Comparison of ENCODE assay signal across 5 worm cellular contexts in the genomic region with DNA sequence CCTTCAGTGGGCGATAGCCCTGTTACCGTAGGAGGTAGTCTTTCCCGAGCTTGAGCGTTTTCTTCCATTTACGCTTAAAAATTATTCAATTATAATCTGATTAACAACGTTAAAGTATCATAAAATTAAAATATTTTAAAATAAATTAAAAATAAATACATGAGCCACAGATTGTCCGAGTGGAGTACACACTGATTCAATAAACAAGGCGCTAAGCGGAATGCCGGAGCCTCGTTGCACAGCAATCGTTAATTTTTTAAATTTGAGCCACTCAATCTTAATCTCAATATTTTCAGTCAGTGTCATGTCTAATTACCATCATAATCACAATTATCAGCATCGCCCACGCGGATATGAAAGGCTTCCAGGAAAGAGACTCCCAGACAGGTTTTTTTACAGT.
TF ChIP-seq lines count a peak whose summit lies in the region.

A gene (minus strand): TSS at position 73 of the 400 bp plus-strand sequence.
A gene (plus strand): TSS at position 221 of the 400 bp plus-strand sequence.

TF ChIP-seq in whole organism, L1 larva, 84 proteins besides CTCF, POLR2A, EP300 and RAD21 (continues in another document):
- TF ChIP-seq unc-86 (tag; optimal IDR thresholded peaks at IDR 0.05; lab: Kevin White, UChicago) (peak; percentile 32), unc-62 (GFP tag; optimal IDR thresholded peaks at IDR 0.05; lab: Kevin White, UChicago) (no peak), ceh-88 (GFP tag; IDR thresholded peaks at IDR 0.05; lab: Robert Waterston, UW) (no peak), tbx-2 (tag; optimal IDR thresholded peaks at IDR 0.05; lab: Kevin White, UChicago) (peak; percentile 37), fos-1 (tag; optimal IDR thresholded peaks at IDR 0.05; lab: Kevin White, UChicago) (no peak), fkh-4 (tag; optimal IDR thresholded peaks at IDR 0.05; lab: Kevin White, UChicago; ENCODE audit: borderline replicate concordance) (no peak), pqm-1 (tag; optimal IDR thresholded peaks at IDR 0.05; lab: Kevin White, UChicago) (no peak), elt-2 (tag; optimal IDR thresholded peaks at IDR 0.05; lab: Kevin White, UChicago) (no peak), aha-1 (tag; optimal IDR thresholded peaks at IDR 0.05; lab: Kevin White, UChicago) (no peak), skn-1 (tag; optimal IDR thresholded peaks at IDR 0.05; lab: Kevin White, UChicago) (peak; percentile 57), ceh-82 (tag; optimal IDR thresholded peaks at IDR 0.05; lab: Kevin White, UChicago) (peak; percentile 17 to 38 (median 31)), nhr-12 (tag; optimal IDR thresholded peaks at IDR 0.05; lab: Kevin White, UChicago) (no peak), zip-4 (GFP tag; optimal IDR thresholded peaks at IDR 0.05; lab: Kevin White, UChicago) (no peak), lin-14 (GFP tag; optimal IDR thresholded peaks at IDR 0.05; lab: Kevin White, UChicago) (peak; percentile 59), nhr-84 (tag; optimal IDR thresholded peaks at IDR 0.05; lab: Kevin White, UChicago) (no peak), snu-23 (GFP tag; optimal IDR thresholded peaks at IDR 0.05; lab: Kevin White, UChicago) (peak; percentile 56), nhr-237 (tag; optimal IDR thresholded peaks at IDR 0.05; lab: Kevin White, UChicago) (no peak)

TF ChIP-seq in whole organism, L3 larva, 47 proteins besides CTCF, POLR2A, EP300 and RAD21 (continues in another document):
- TF ChIP-seq pha-4 (tag; optimal IDR thresholded peaks at IDR 0.05; lab: Kevin White, UChicago) (peak; percentile 82), lin-15B (tag; optimal IDR thresholded peaks at IDR 0.05; lab: Kevin White, UChicago) (peak; percentile 58), daf-12 (tag; optimal IDR thresholded peaks at IDR 0.05; lab: Kevin White, UChicago) (no peak), zag-1 (tag; optimal IDR thresholded peaks at IDR 0.05; lab: Kevin White, UChicago) (no peak), nhr-77 (tag; optimal IDR thresholded peaks at IDR 0.05; lab: Kevin White, UChicago) (no peak), sea-2 (GFP tag; optimal IDR thresholded peaks at IDR 0.05; lab: Kevin White, UChicago) (no peak), nhr-28 (tag; optimal IDR thresholded peaks at IDR 0.05; lab: Kevin White, UChicago) (no peak), lin-39 (tag; optimal IDR thresholded peaks at IDR 0.05; lab: Kevin White, UChicago) (peak; percentile 48), hmg-11 (tag; optimal IDR thresholded peaks at IDR 0.05; lab: Kevin White, UChicago) (peak; percentile 23), egl-27 (tag; optimal IDR thresholded peaks at IDR 0.05; lab: Kevin White, UChicago) (no peak), nfya-1 (tag; optimal IDR thresholded peaks at IDR 0.05; lab: Kevin White, UChicago; ENCODE audit: insufficient read depth) (peak; percentile 45), elt-1 (tag; optimal IDR thresholded peaks at IDR 0.05; lab: Kevin White, UChicago) (no peak), elt-2 (tag; optimal IDR thresholded peaks at IDR 0.05; lab: Kevin White, UChicago) (peak; percentile 16), skn-1 (tag; optimal IDR thresholded peaks at IDR 0.05; lab: Kevin White, UChicago) (no peak), fkh-2 (tag; optimal IDR thresholded peaks at IDR 0.05; lab: Kevin White, UChicago) (no peak), ceh-16 (tag; optimal IDR thresholded peaks at IDR 0.05; lab: Kevin White, UChicago) (no peak), nhr-11 (tag; optimal IDR thresholded peaks at IDR 0.05; lab: Kevin White, UChicago) (no peak), ztf-4 (tag; optimal IDR thresholded peaks at IDR 0.05; lab: Kevin White, UChicago) (no peak), ZK546.5 (tag; optimal IDR thresholded peaks at IDR 0.05; lab: Kevin White, UChicago) (no peak)

TF ChIP-seq in whole organism, early embryonic, 17 proteins besides CTCF, POLR2A, EP300 and RAD21:
- TF ChIP-seq scrt-1 (GFP tag; IDR thresholded peaks at IDR 0.05; lab: Robert Waterston, UW) (no peak), F13C5.2 (tag; optimal IDR thresholded peaks at IDR 0.05; lab: Kevin White, UChicago) (peak; percentile 26)

TF ChIP-seq in whole organism, midembryonic, 9 proteins besides CTCF, POLR2A, EP300 and RAD21:
- 0 out of 2 replicates have a peak, but pooled peaks have one; percentile 26 for TF ChIP-seq flt-1 (GFP tag; IDR thresholded peaks at IDR 0.05; lab: Robert Waterston, UW)
- no peak for TF ChIP-seq cog-1 (tag; optimal IDR thresholded peaks at IDR 0.05; lab: Kevin White, UChicago)

TF ChIP-seq in whole organism, young adult, 124 proteins besides CTCF, POLR2A, EP300 and RAD21:
- no peak for TF ChIP-seq B0019.2 (GFP tag; conservative IDR thresholded peaks at IDR 0.05; lab: Robert Waterston, UW)
- TF ChIP-seq mcd-1 (GFP tag; IDR thresholded peaks at IDR 0.05; lab: Robert Waterston, UW) = no peak
- TF ChIP-seq snpc-1.1 (tag; optimal IDR thresholded peaks at IDR 0.05; lab: Kevin White, UChicago; ENCODE audit: insufficient read depth) = no peak
- TF ChIP-seq madf-8 (GFP tag; conservative IDR thresholded peaks at IDR 0.05; lab: Robert Waterston, UW) = no peak
- TF ChIP-seq pbrm-1 (GFP tag; IDR thresholded peaks at IDR 0.05; lab: Robert Waterston, UW) = no peak
- TF ChIP-seq athp-1 (tag; optimal IDR thresholded peaks at IDR 0.05; lab: Kevin White, UChicago) = no peak
- TF ChIP-seq attf-3 (GFP tag; conservative IDR thresholded peaks at IDR 0.05; lab: Robert Waterston, UW) = peak; percentile 96
- TF ChIP-seq lin-54 (GFP tag; optimal IDR thresholded peaks at IDR 0.05; lab: Kevin White, UChicago) = peak; percentile 7
- TF ChIP-seq nhr-120 (GFP tag; IDR thresholded peaks at IDR 0.05; lab: Robert Waterston, UW) = no peak
- TF ChIP-seq attf-5 (GFP tag; optimal IDR thresholded peaks at IDR 0.05; lab: Kevin White, UChicago) = no peak
- TF ChIP-seq dpl-1 (GFP tag; optimal IDR thresholded peaks at IDR 0.05; lab: Kevin White, UChicago) = no peak
- no peak for TF ChIP-seq attf-6 (GFP tag; IDR thresholded peaks at IDR 0.05; lab: Robert Waterston, UW)
- TF ChIP-seq hlh-12 (tag; optimal IDR thresholded peaks at IDR 0.05; lab: Kevin White, UChicago) = no peak
- no peak for TF ChIP-seq mel-28 (tag; optimal IDR thresholded peaks at IDR 0.05; lab: Kevin White, UChicago; ENCODE audit: borderline replicate concordance)
- no peak for TF ChIP-seq tlf-1 (GFP tag; optimal IDR thresholded peaks at IDR 0.05; lab: Kevin White, UChicago)
- no peak for TF ChIP-seq mxl-1 (tag; optimal IDR thresholded peaks at IDR 0.05; lab: Kevin White, UChicago)
TF ChIP-seq in whole organism, young adult: peak in this region for 2.
